Worm (Caenorhabditis elegans) whole organism, L2 larva: ENCODE data around the gene E01G4.6.

Experiments used
- C34F6.9 ChIP-seq: fragments of 150-350 bp; optimal IDR thresholded peaks from 2 replicates; lab custom pipeline; 2014; ENCODE audit warnings: missing biosample characterization, missing genetic modification characterization
- Y55F3AM.14 ChIP-seq: fragments of 200-800 bp; sonication (Bioruptor generic); optimal IDR thresholded peaks from 2 replicates; lab custom pipeline; 2018; ENCODE audit warnings: mild to moderate bottlenecking, missing genetic modification characterization, missing compliant biosample characterization
- alr-1 ChIP-seq: fragments of 150-350 bp; optimal IDR thresholded peaks from 2 replicates; lab custom pipeline; 2014; ENCODE audit warnings: missing biosample characterization, missing genetic modification characterization
- aly-2 ChIP-seq: fragments of 150-350 bp; optimal IDR thresholded peaks from 2 replicates; lab custom pipeline; 2014; ENCODE audit warnings: missing biosample characterization, missing genetic modification characterization
- blmp-1 ChIP-seq: sonication (generic microtip); optimal IDR thresholded peaks from 2 replicates; lab custom pipeline; 2017; ENCODE audit warnings: missing genetic modification characterization, mild to moderate bottlenecking, missing compliant biosample characterization, antibody characterized with exemption, moderate library complexity; ENCODE audit not compliant: insufficient read depth
- ceh-16 ChIP-seq: fragments of 150-350 bp; optimal IDR thresholded peaks from 2 replicates; lab custom pipeline; 2014; ENCODE audit warnings: missing biosample characterization, missing genetic modification characterization
- crh-2 ChIP-seq: sonication (generic microtip); optimal IDR thresholded peaks from 2 replicates; lab custom pipeline; 2017; ENCODE audit warnings: missing biosample characterization, missing genetic modification characterization
- dmd-4 ChIP-seq: sonication (generic microtip); optimal IDR thresholded peaks from 2 replicates; lab custom pipeline; 2017; ENCODE audit warnings: missing biosample characterization, missing genetic modification characterization
- elt-1 ChIP-seq: fragments of 150-350 bp; optimal IDR thresholded peaks from 2 replicates; lab custom pipeline; 2014; ENCODE audit warnings: missing biosample characterization, missing genetic modification characterization
- fos-1 ChIP-seq: fragments of 150-350 bp; optimal IDR thresholded peaks from 2 replicates; lab custom pipeline; 2014; ENCODE audit warnings: missing biosample characterization, missing genetic modification characterization
- gmeb-1 ChIP-seq: fragments of 150-350 bp; optimal IDR thresholded peaks from 2 replicates; lab custom pipeline; 2014; ENCODE audit warnings: missing biosample characterization, missing genetic modification characterization
- lin-13 ChIP-seq: fragments of 150-350 bp; optimal IDR thresholded peaks from 2 replicates; lab custom pipeline; 2014; ENCODE audit warnings: missing biosample characterization, missing genetic modification reagents, missing genetic modification characterization
- lsy-2 ChIP-seq, 2 experiments: fragments of 150-350 bp in 1 of 2; sonication (generic microtip) in 1 of 2; optimal IDR thresholded peaks; 2 replicates each; lab custom pipeline; 2014 to 2017; ENCODE audit warnings: missing biosample characterization in 2 of 2, missing genetic modification characterization in 2 of 2
- mab-5 ChIP-seq: fragments of 150-350 bp; optimal IDR thresholded peaks from 2 replicates; lab custom pipeline; 2014; ENCODE audit warnings: missing biosample characterization, missing genetic modification characterization
- mbf-1 ChIP-seq: sonication (generic microtip); optimal IDR thresholded peaks from 2 replicates; lab custom pipeline; 2017; ENCODE audit warnings: missing biosample characterization, missing genetic modification characterization
- nhr-10 ChIP-seq: sonication (generic microtip); optimal IDR thresholded peaks from 2 replicates; lab custom pipeline; 2017; ENCODE audit warnings: missing biosample characterization, missing genetic modification characterization
- nhr-12 ChIP-seq: fragments of 150-350 bp; optimal IDR thresholded peaks from 2 replicates; lab custom pipeline; 2014; ENCODE audit warnings: missing biosample characterization, missing genetic modification characterization
- nhr-129 ChIP-seq: fragments of 150-350 bp; optimal IDR thresholded peaks from 2 replicates; lab custom pipeline; 2014; ENCODE audit warnings: missing biosample characterization, missing genetic modification characterization
- nhr-21 ChIP-seq: fragments of 150-350 bp; optimal IDR thresholded peaks from 2 replicates; lab custom pipeline; 2014; ENCODE audit warnings: missing biosample characterization, missing genetic modification characterization
- nhr-23 ChIP-seq: fragments of 150-350 bp; optimal IDR thresholded peaks from 2 replicates; lab custom pipeline; 2014; ENCODE audit warnings: missing biosample characterization, missing genetic modification reagents, missing genetic modification characterization
- nhr-77 ChIP-seq: fragments of 150-350 bp; optimal IDR thresholded peaks from 2 replicates; lab custom pipeline; 2014; ENCODE audit warnings: missing biosample characterization, missing genetic modification characterization
- peb-1 ChIP-seq: fragments of 150-350 bp; optimal IDR thresholded peaks from 2 replicates; lab custom pipeline; 2014; ENCODE audit warnings: missing biosample characterization, missing genetic modification characterization
- sma-9 ChIP-seq, 2 experiments: fragments of 150-350 bp in 1 of 2; sonication (generic microtip) in 1 of 2; optimal IDR thresholded peaks; 2 replicates each; lab custom pipeline; 2014 to 2016; ENCODE audit warnings: missing genetic modification characterization in 2 of 2, mild to moderate bottlenecking in 1 of 2, missing biosample characterization in 1 of 2, missing compliant biosample characterization in 1 of 2, missing genetic modification reagents in 1 of 2, moderate library complexity in 1 of 2
- unc-55 ChIP-seq: fragments of 150-350 bp; sonication (generic microtip); optimal IDR thresholded peaks from 3 replicates; lab custom pipeline; 2014; ENCODE audit warnings: missing biosample characterization, missing genetic modification reagents, missing genetic modification characterization
- unc-62 ChIP-seq: fragments of 150-350 bp; optimal IDR thresholded peaks from 2 replicates; lab custom pipeline; 2014; ENCODE audit warnings: missing biosample characterization, missing genetic modification reagents, missing genetic modification characterization
- zag-1 ChIP-seq: fragments of 150-350 bp; optimal IDR thresholded peaks from 2 replicates; lab custom pipeline; 2014; ENCODE audit warnings: missing biosample characterization, missing genetic modification characterization
- ztf-11 ChIP-seq: sonication (generic microtip); optimal IDR thresholded peaks from 2 replicates; lab custom pipeline; 2017; ENCODE audit warnings: missing biosample characterization, missing genetic modification characterization
- ztf-4 ChIP-seq: fragments of 150-350 bp; optimal IDR thresholded peaks from 2 replicates; lab custom pipeline; 2014; ENCODE audit warnings: missing biosample characterization, missing genetic modification characterization

Gene E01G4.6

ce11 chrII:13495718-13496117 is 13.5 kb downstream of the E01G4.6 start, which contains the start of gene drr-1:
Gene drr-1, minus strand, starts transcription at chrII:13495900.
- TF ChIP-seq fos-1 (tag; lab: Kevin White, UChicago) (peak; percentile 28), nhr-10 (tag; lab: Kevin White, UChicago) (no peak), crh-2 (tag; lab: Kevin White, UChicago) (peak; percentile 28)

- TF ChIP-seq ceh-16 (tag; lab: Kevin White, UChicago) (no peak), nhr-129 (tag; lab: Kevin White, UChicago) (peak; percentile 10), lin-13 (GFP tag; lab: Kevin White, UChicago) (no peak), sma-9 (GFP tag; optimal IDR thresholded peaks at IDR 0.05; lab: Kevin White, UChicago) (peak; percentile 17), sma-9 (tag; optimal IDR thresholded peaks at IDR 0.05; lab: Kevin White, UChicago) (no peak)
These were observed 18.4 kb downstream of the E01G4.6 start for ce11 chrII:13500582-13500981.

ce11 chrII:13501575-13501974 is 19.4 kb downstream of the E01G4.6 start, which contains the start of gene F45H10.5:
Gene F45H10.5, plus strand, starts transcription at chrII:13501875.
- TF ChIP-seq peb-1 (tag; lab: Kevin White, UChicago): no peak
- no peak for TF ChIP-seq alr-1 (tag; lab: Kevin White, UChicago)
- TF ChIP-seq sma-9 (GFP tag; optimal IDR thresholded peaks at IDR 0.05; lab: Kevin White, UChicago): no peak
- no peak for TF ChIP-seq sma-9 (tag; optimal IDR thresholded peaks at IDR 0.05; lab: Kevin White, UChicago)
- TF ChIP-seq unc-62 (GFP tag; lab: Kevin White, UChicago): no peak
- TF ChIP-seq ztf-11 (tag; lab: Kevin White, UChicago): no peak
- no peak for TF ChIP-seq aly-2 (tag; lab: Kevin White, UChicago)
- TF ChIP-seq nhr-77 (tag; lab: Kevin White, UChicago): no peak
- no peak for TF ChIP-seq nhr-129 (tag; lab: Kevin White, UChicago)
- no peak for TF ChIP-seq lin-13 (GFP tag; lab: Kevin White, UChicago)
- TF ChIP-seq dmd-4 (tag; lab: Kevin White, UChicago): no peak
- TF ChIP-seq zag-1 (tag; lab: Kevin White, UChicago): no peak
- TF ChIP-seq blmp-1 (tag; lab: Kevin White, UChicago): no peak
- no peak for TF ChIP-seq mbf-1 (tag; lab: Kevin White, UChicago)

- no peak for TF ChIP-seq zag-1 (tag; lab: Kevin White, UChicago)
- no peak for TF ChIP-seq nhr-12 (tag; lab: Kevin White, UChicago)
- TF ChIP-seq mab-5 (tag; lab: Kevin White, UChicago): no peak
- TF ChIP-seq Y55F3AM.14 (GFP tag; lab: Kevin White, UChicago): no peak
- TF ChIP-seq gmeb-1: no peak
- peak; percentile 14 for TF ChIP-seq unc-55 (GFP tag; lab: Kevin White, UChicago)
These were observed 21.4 kb downstream of the E01G4.6 start, which contains the start of gene F54F11.1 for ce11 chrII:13503653-13504052. Gene F54F11.1, plus strand, starts transcription at chrII:13503953.

- TF ChIP-seq blmp-1 (tag; lab: Kevin White, UChicago) (no peak), gmeb-1 (no peak), alr-1 (tag; lab: Kevin White, UChicago) (no peak), elt-1 (tag; lab: Kevin White, UChicago) (no peak), nhr-23 (tag; lab: Kevin White, UChicago) (no peak), ceh-16 (tag; lab: Kevin White, UChicago) (no peak), nhr-21 (tag; lab: Kevin White, UChicago) (no peak), C34F6.9 (no peak), ztf-4 (no peak), nhr-10 (tag; lab: Kevin White, UChicago) (no peak), lin-13 (GFP tag; lab: Kevin White, UChicago) (no peak), fos-1 (tag; lab: Kevin White, UChicago) (no peak), lsy-2 (tag; optimal IDR thresholded peaks at IDR 0.05; lab: Kevin White, UChicago) (no peak)
These were observed 23.2 kb downstream of the E01G4.6 start for ce11 chrII:13505386-13505785.

ce11 chrII:13505977-13506568 is 23.9 kb downstream of the E01G4.6 start:
- TF ChIP-seq elt-1 (tag; lab: Kevin White, UChicago): no peak
- peak; percentile 79 for TF ChIP-seq fos-1 (tag; lab: Kevin White, UChicago)
- TF ChIP-seq mab-5 (tag; lab: Kevin White, UChicago): no peak
- TF ChIP-seq zag-1 (tag; lab: Kevin White, UChicago): no peak
